Worm (Caenorhabditis elegans) whole organism, L3 larva: ENCODE data around the gene bcmo-2.

Source experiments
- aly-2 ChIP-seq: fragments of 150-350 bp; optimal IDR thresholded peaks from 2 replicates; lab custom pipeline; 2014; ENCODE audit warnings: missing biosample characterization, missing genetic modification characterization
- ama-1 ChIP-seq: fragments of 150-350 bp; optimal IDR thresholded peaks from 2 replicates; lab custom pipeline; 2018
- ceh-28 ChIP-seq: fragments of 150-350 bp; optimal IDR thresholded peaks from 2 replicates; lab custom pipeline; 2014; ENCODE audit warnings: missing biosample characterization, missing genetic modification reagents, missing genetic modification characterization
- ceh-82 ChIP-seq: fragments of 150-350 bp; optimal IDR thresholded peaks from 2 replicates; lab custom pipeline; 2014; ENCODE audit warnings: missing biosample characterization, missing genetic modification characterization
- ceh-9 ChIP-seq: sonication (generic microtip); optimal IDR thresholded peaks from 2 replicates; lab custom pipeline; 2018; ENCODE audit warnings: missing biosample characterization, missing genetic modification characterization
- daf-12 ChIP-seq: fragments of 150-350 bp; optimal IDR thresholded peaks from 2 replicates; lab custom pipeline; 2014; ENCODE audit warnings: missing biosample characterization, missing genetic modification reagents, missing genetic modification characterization
- egl-27 ChIP-seq: sonication (generic microtip); optimal IDR thresholded peaks from 4 replicates; lab custom pipeline; 2017; ENCODE audit warnings: missing biosample characterization, missing genetic modification reagents, missing genetic modification characterization
- egl-5 ChIP-seq: fragments of 150-350 bp; optimal IDR thresholded peaks from 2 replicates; lab custom pipeline; 2017; ENCODE audit warnings: missing biosample characterization, missing genetic modification reagents, missing genetic modification characterization, inconsistent platforms
- elt-1 ChIP-seq: fragments of 150-350 bp; optimal IDR thresholded peaks from 2 replicates; lab custom pipeline; 2014; ENCODE audit warnings: missing biosample characterization, missing genetic modification characterization
- elt-2 ChIP-seq: sonication (generic microtip); optimal IDR thresholded peaks from 2 replicates; lab custom pipeline; 2016; ENCODE audit warnings: missing genetic modification reagents, mild to moderate bottlenecking, missing genetic modification characterization, missing compliant biosample characterization
- elt-3 ChIP-seq, 3 experiments: fragments of 150-350 bp in 1 of 3; sonication (generic microtip) in 2 of 3; optimal IDR thresholded peaks; 2 replicates in 2 of 3; 4 replicates in 1 of 3; lab custom pipeline; 2014 to 2017; ENCODE audit warnings: missing biosample characterization in 3 of 3, missing genetic modification characterization in 3 of 3
- fkh-10 ChIP-seq: sonication (generic microtip); optimal IDR thresholded peaks from 2 replicates; lab custom pipeline; 2017; ENCODE audit warnings: missing biosample characterization, missing genetic modification reagents, missing genetic modification characterization
- fos-1 ChIP-seq: fragments of 150-350 bp; optimal IDR thresholded peaks from 2 replicates; lab custom pipeline; 2014; ENCODE audit warnings: missing biosample characterization, missing genetic modification characterization
- hmg-11 ChIP-seq: sonication (generic microtip); optimal IDR thresholded peaks from 2 replicates; lab custom pipeline; 2016; ENCODE audit warnings: missing genetic modification characterization, missing compliant biosample characterization
- jun-1 ChIP-seq: fragments of 150-350 bp; optimal IDR thresholded peaks from 2 replicates; lab custom pipeline; 2014; ENCODE audit warnings: missing biosample characterization, missing genetic modification reagents, missing genetic modification characterization
- lin-15B ChIP-seq: fragments of 150-350 bp; optimal IDR thresholded peaks from 2 replicates; lab custom pipeline; 2014; ENCODE audit warnings: missing biosample characterization, missing genetic modification characterization
- lin-39 ChIP-seq: fragments of 150-350 bp; optimal IDR thresholded peaks from 2 replicates; lab custom pipeline; 2018; ENCODE audit warnings: missing biosample characterization, missing genetic modification reagents, missing genetic modification characterization
- mdl-1 ChIP-seq: fragments of 150-350 bp; optimal IDR thresholded peaks from 2 replicates; lab custom pipeline; 2014; ENCODE audit warnings: missing biosample characterization, missing genetic modification characterization
- nfya-1 ChIP-seq: sonication (generic microtip); optimal IDR thresholded peaks from 2 replicates; lab custom pipeline; 2017; ENCODE audit warnings: missing genetic modification characterization, mild to moderate bottlenecking, missing compliant biosample characterization, antibody characterized with exemption, moderate library complexity; ENCODE audit not compliant: insufficient read depth
- nhr-11 ChIP-seq: fragments of 150-350 bp; optimal IDR thresholded peaks from 2 replicates; lab custom pipeline; 2014; ENCODE audit warnings: missing biosample characterization, missing genetic modification characterization
- nhr-12 ChIP-seq: fragments of 150-350 bp; optimal IDR thresholded peaks from 2 replicates; lab custom pipeline; 2014; ENCODE audit warnings: missing biosample characterization, missing genetic modification characterization
- nhr-23 ChIP-seq: fragments of 150-350 bp; optimal IDR thresholded peaks from 2 replicates; lab custom pipeline; 2014; ENCODE audit warnings: missing biosample characterization, missing genetic modification reagents, missing genetic modification characterization
- nhr-237 ChIP-seq: fragments of 150-350 bp; optimal IDR thresholded peaks from 2 replicates; lab custom pipeline; 2014; ENCODE audit warnings: missing biosample characterization, missing genetic modification characterization
- nhr-28 ChIP-seq: fragments of 150-350 bp; optimal IDR thresholded peaks from 2 replicates; lab custom pipeline; 2014; ENCODE audit warnings: missing biosample characterization, missing genetic modification characterization
- nhr-43 ChIP-seq: sonication (generic microtip); optimal IDR thresholded peaks from 2 replicates; lab custom pipeline; 2016; ENCODE audit warnings: mild to moderate bottlenecking, missing genetic modification characterization, missing compliant biosample characterization; ENCODE audit not compliant: poor library complexity, severe bottlenecking
- nhr-67 ChIP-seq: fragments of 150-350 bp; optimal IDR thresholded peaks from 2 replicates; lab custom pipeline; 2014; ENCODE audit warnings: missing biosample characterization, missing genetic modification characterization
- nhr-76 ChIP-seq: fragments of 150-350 bp; sonication (generic microtip); optimal IDR thresholded peaks from 5 replicates; lab custom pipeline; 2014; ENCODE audit warnings: missing biosample characterization, missing genetic modification characterization
- nhr-77 ChIP-seq: fragments of 150-350 bp; optimal IDR thresholded peaks from 2 replicates; lab custom pipeline; 2014; ENCODE audit warnings: missing biosample characterization, missing genetic modification characterization
- pha-4 ChIP-seq: fragments of 150-350 bp; optimal IDR thresholded peaks from 2 replicates; lab custom pipeline; 2014; ENCODE audit warnings: missing biosample characterization, missing genetic modification reagents, missing genetic modification characterization
- pqm-1 ChIP-seq: fragments of 150-350 bp; optimal IDR thresholded peaks from 2 replicates; lab custom pipeline; 2017; ENCODE audit warnings: missing biosample characterization, missing genetic modification characterization, inconsistent platforms
- sea-2 ChIP-seq: fragments of 150-350 bp; sonication (generic microtip); optimal IDR thresholded peaks from 4 replicates; lab custom pipeline; 2014; ENCODE audit warnings: missing biosample characterization, missing genetic modification reagents, missing genetic modification characterization
- tbx-2 ChIP-seq: sonication (generic microtip); optimal IDR thresholded peaks from 2 replicates; lab custom pipeline; 2016; ENCODE audit warnings: mild to moderate bottlenecking, missing genetic modification characterization, missing compliant biosample characterization
- unc-39 ChIP-seq: sonication (generic microtip); optimal IDR thresholded peaks from 4 replicates; lab custom pipeline; 2017; ENCODE audit warnings: missing biosample characterization, missing genetic modification characterization
- unc-62 ChIP-seq: fragments of 150-350 bp; sonication (generic microtip); optimal IDR thresholded peaks from 4 replicates; lab custom pipeline; 2014; ENCODE audit warnings: missing biosample characterization, missing genetic modification reagents, missing genetic modification characterization
- zag-1 ChIP-seq: fragments of 150-350 bp; optimal IDR thresholded peaks from 2 replicates; lab custom pipeline; 2014; ENCODE audit warnings: missing biosample characterization, missing genetic modification characterization
- ztf-11 ChIP-seq: fragments of 150-350 bp; optimal IDR thresholded peaks from 2 replicates; lab custom pipeline; 2014; ENCODE audit warnings: missing biosample characterization, missing genetic modification characterization

Gene bcmo-2

ce11 chrII:3894755-3895154, 15.9 kb downstream of the bcmo-2 start, which contains the start of gene F53C3.7:
Gene F53C3.7, plus strand, starts transcription at chrII:3895055.
- TF ChIP-seq ztf-11 (tag; lab: Kevin White, UChicago) (no peak), nhr-67 (tag; lab: Kevin White, UChicago) (no peak)
- TF ChIP-seq, all 47 proteins: peak for 0

ce11 chrII:3893911-3894310, 16.7 kb downstream of the bcmo-2 start:
- TF ChIP-seq egl-5 (no peak), nhr-11 (tag; lab: Kevin White, UChicago) (no peak), nfya-1 (tag; lab: Kevin White, UChicago) (no peak), elt-3 (tag; optimal IDR thresholded peaks at IDR 0.05; lab: Kevin White, UChicago) (no peak), unc-62 (GFP tag; lab: Kevin White, UChicago) (no peak), nhr-23 (no peak), jun-1 (tag; lab: Kevin White, UChicago) (no peak), fos-1 (tag; lab: Kevin White, UChicago) (no peak), egl-27 (tag; lab: Kevin White, UChicago) (no peak), nhr-12 (no peak), tbx-2 (tag; lab: Kevin White, UChicago) (no peak), daf-12 (no peak), nhr-67 (tag; lab: Kevin White, UChicago) (no peak), nhr-237 (tag; lab: Kevin White, UChicago) (no peak), elt-2 (tag; lab: Kevin White, UChicago) (no peak), zag-1 (no peak), aly-2 (tag; lab: Kevin White, UChicago) (no peak)

ce11 chrII:3891124-3891523, 19.5 kb downstream of the bcmo-2 start, which contains the start of gene F53C3.8:
Gene F53C3.8, plus strand, starts transcription at chrII:3891424.
- no peak for TF ChIP-seq pha-4
- no peak for TF ChIP-seq unc-39
- no peak for TF ChIP-seq aly-2 (tag; lab: Kevin White, UChicago)
- TF ChIP-seq, all 47 proteins: peak for 0

- TF ChIP-seq egl-5 (no peak), unc-39 (no peak), fkh-10 (GFP tag; lab: Kevin White, UChicago) (no peak), ama-1 (lab: Kevin White, UChicago) (no peak), nhr-67 (tag; lab: Kevin White, UChicago) (no peak), elt-2 (tag; lab: Kevin White, UChicago) (no peak)
Observed at ce11 chrII:3879945-3880344, 30.7 kb downstream of the bcmo-2 start, which contains the start of gene nhr-166. Gene nhr-166, plus strand, starts transcription at chrII:3880245.

- no peak for TF ChIP-seq pqm-1 (tag; lab: Kevin White, UChicago)
- TF ChIP-seq pha-4: no peak
- TF ChIP-seq zag-1: no peak
- no peak for TF ChIP-seq ceh-82 (tag; lab: Kevin White, UChicago)
- TF ChIP-seq elt-1: no peak
- no peak for TF ChIP-seq hmg-11 (tag; lab: Kevin White, UChicago)
- TF ChIP-seq nhr-28: no peak
- TF ChIP-seq egl-5: no peak
- TF ChIP-seq nhr-237 (tag; lab: Kevin White, UChicago): no peak
- no peak for TF ChIP-seq nhr-11 (tag; lab: Kevin White, UChicago)
- TF ChIP-seq egl-27 (tag; lab: Kevin White, UChicago): no peak
- no peak for TF ChIP-seq ceh-28 (tag; lab: Kevin White, UChicago)
- no peak for TF ChIP-seq nhr-43 (tag; lab: Kevin White, UChicago)
- TF ChIP-seq, all 47 proteins: peak for 0
Observed at ce11 chrII:3878330-3878729, 32.3 kb downstream of the bcmo-2 start, which contains the start of gene srh-250. Gene srh-250, plus strand, starts transcription at chrII:3878630.

ce11 chrII:3877874-3878273, 32.8 kb downstream of the bcmo-2 start, which contains the start of gene sdz-7:
Gene sdz-7, minus strand, starts transcription at chrII:3877974.
- no peak for TF ChIP-seq aly-2 (tag; lab: Kevin White, UChicago)
- TF ChIP-seq pqm-1 (tag; lab: Kevin White, UChicago): no peak
- no peak for TF ChIP-seq ztf-11 (tag; lab: Kevin White, UChicago)

- TF ChIP-seq elt-3 (tag; optimal IDR thresholded peaks at IDR 0.05; lab: Kevin White, UChicago) (no peak), ceh-28 (tag; lab: Kevin White, UChicago) (no peak), fkh-10 (GFP tag; lab: Kevin White, UChicago) (no peak), lin-39 (tag; lab: Kevin White, UChicago) (no peak), egl-5 (no peak), mdl-1 (tag; lab: Kevin White, UChicago) (no peak), ceh-9 (no peak), nhr-12 (no peak), nhr-67 (tag; lab: Kevin White, UChicago) (no peak), nhr-76 (tag; lab: Kevin White, UChicago) (no peak), sea-2 (GFP tag; lab: Kevin White, UChicago) (no peak), nhr-43 (tag; lab: Kevin White, UChicago) (no peak), lin-15B (no peak), nhr-237 (tag; lab: Kevin White, UChicago) (no peak), nhr-28 (no peak), nhr-77 (tag; lab: Kevin White, UChicago) (no peak), daf-12 (no peak), nhr-11 (tag; lab: Kevin White, UChicago) (no peak)
Observed at ce11 chrII:3877127-3877526, 33.5 kb downstream of the bcmo-2 start, which contains the start of gene nep-3. Gene nep-3, minus strand, starts transcription at chrII:3877227.
